Worm (Caenorhabditis elegans): ENCODE measurements around the gene T19C3.7.

ce11 chrIII:638319-638718, 2.4 kb upstream of the T19C3.7 start, which contains the start of gene sbds-1:
- no peak for TF ChIP-seq ama-1 (optimal IDR thresholded peaks at IDR 0.05)
- TF ChIP-seq sea-1 (GFP tag; conservative IDR thresholded peaks at IDR 0.05), result no peak
- TF ChIP-seq hnd-1 (tag; optimal IDR thresholded peaks at IDR 0.05), result no peak
- TF ChIP-seq flt-1 (GFP tag; IDR thresholded peaks at IDR 0.05), result no peak
- no peak for TF ChIP-seq F13C5.2 (tag; optimal IDR thresholded peaks at IDR 0.05)
- TF ChIP-seq hmg-4 (GFP tag; optimal IDR thresholded peaks at IDR 0.05), result no peak
- TF ChIP-seq B0310.2 (tag; optimal IDR thresholded peaks at IDR 0.05), result no peak
- no peak for TF ChIP-seq ceh-36 (tag; optimal IDR thresholded peaks at IDR 0.05)
- TF ChIP-seq tbx-37 (GFP tag; conservative IDR thresholded peaks at IDR 0.05), result no peak
- no peak for TF ChIP-seq pes-1 (GFP tag; IDR thresholded peaks at IDR 0.05)
- no peak for TF ChIP-seq hmbx-1 (tag; optimal IDR thresholded peaks at IDR 0.05)
- TF ChIP-seq tra-4 (tag; optimal IDR thresholded peaks at IDR 0.05), result no peak
